Worm (Caenorhabditis elegans) whole organism, late embryonic: ENCODE results near the gene srx-44.

ENCODE experiments used
- C08G9.2 ChIP-seq: sonication (generic microtip); optimal IDR thresholded peaks from 2 replicates; lab custom pipeline; 2016; ENCODE audit warnings: mild to moderate bottlenecking, missing genetic modification characterization, moderate library complexity, missing compliant biosample characterization
- C38D4.7 ChIP-seq: fragments of 200-800 bp; sonication (Bioruptor generic); optimal IDR thresholded peaks from 2 replicates; lab custom pipeline; 2018; ENCODE audit warnings: mild to moderate bottlenecking, missing genetic modification characterization, moderate library complexity, missing compliant biosample characterization
- K02D7.2 ChIP-seq: sonication (generic microtip); optimal IDR thresholded peaks from 2 replicates; lab custom pipeline; 2017; ENCODE audit warnings: mild to moderate bottlenecking, missing genetic modification characterization, missing compliant biosample characterization
- K09A11.1 ChIP-seq: sonication (generic microtip); optimal IDR thresholded peaks from 2 replicates; lab custom pipeline; 2017; ENCODE audit warnings: antibody characterized with exemption, mild to moderate bottlenecking, missing genetic modification characterization, missing compliant biosample characterization; ENCODE audit not compliant: insufficient read depth
- T23F11.4 ChIP-seq: fragments of 200-800 bp; sonication (Bioruptor generic); optimal IDR thresholded peaks from 2 replicates; lab custom pipeline; 2018; ENCODE audit warnings: mild to moderate bottlenecking, missing genetic modification characterization, missing compliant biosample characterization
- ahr-1 ChIP-seq: sonication (generic microtip); optimal IDR thresholded peaks from 2 replicates; lab custom pipeline; 2016; ENCODE audit warnings: missing genetic modification characterization, missing compliant biosample characterization
- ceh-22 ChIP-seq: sonication (generic microtip); optimal IDR thresholded peaks from 2 replicates; lab custom pipeline; 2017; ENCODE audit warnings: missing biosample characterization, missing genetic modification characterization
- ceh-24 ChIP-seq: sonication (generic microtip); optimal IDR thresholded peaks from 2 replicates; lab custom pipeline; 2016; ENCODE audit warnings: mild to moderate bottlenecking, missing genetic modification characterization, missing compliant biosample characterization
- ceh-31 ChIP-seq: sonication (generic microtip); optimal IDR thresholded peaks from 2 replicates; lab custom pipeline; 2016; ENCODE audit warnings: missing genetic modification characterization, missing compliant biosample characterization
- ceh-45 ChIP-seq: fragments of 200-800 bp; sonication (Bioruptor generic); IDR thresholded peaks from 2 replicates; pipeline ENCODE4 v1.3.6; 2022; ENCODE audit warnings: missing genetic modification reagents, missing genetic modification characterization, missing compliant biosample characterization
- ceh-9 ChIP-seq: sonication (generic microtip); optimal IDR thresholded peaks from 2 replicates; lab custom pipeline; 2016; ENCODE audit warnings: mild to moderate bottlenecking, missing genetic modification characterization, inconsistent platforms, missing compliant biosample characterization
- ets-4 ChIP-seq: sonication (generic microtip); optimal IDR thresholded peaks from 2 replicates; lab custom pipeline; 2016; ENCODE audit warnings: missing genetic modification characterization, missing compliant biosample characterization
- eyg-1 ChIP-seq: sonication (generic microtip); optimal IDR thresholded peaks from 2 replicates; lab custom pipeline; 2016; ENCODE audit warnings: missing genotype, missing genetic modification characterization, missing compliant biosample characterization
- fax-1 ChIP-seq: sonication (generic microtip); optimal IDR thresholded peaks from 2 replicates; lab custom pipeline; 2016; ENCODE audit warnings: missing genotype, missing genetic modification characterization, missing compliant biosample characterization
- hlh-13 ChIP-seq: fragments of 200-800 bp; sonication (Bioruptor generic); optimal IDR thresholded peaks from 2 replicates; lab custom pipeline; 2018; ENCODE audit warnings: mild to moderate bottlenecking, missing genetic modification characterization, missing compliant biosample characterization
- hlh-15 ChIP-seq: sonication (generic microtip); optimal IDR thresholded peaks from 2 replicates; lab custom pipeline; 2016; ENCODE audit warnings: missing genetic modification characterization, missing compliant biosample characterization
- lim-6 ChIP-seq: sonication (generic microtip); optimal IDR thresholded peaks from 2 replicates; lab custom pipeline; 2016; ENCODE audit warnings: missing genetic modification characterization, missing compliant biosample characterization
- lin-11 ChIP-seq: fragments of 200-800 bp; sonication (Bioruptor generic); optimal IDR thresholded peaks from 2 replicates; lab custom pipeline; 2018; ENCODE audit warnings: mild to moderate bottlenecking, missing genetic modification characterization, missing compliant biosample characterization
- nfya-1 ChIP-seq: sonication (generic microtip); optimal IDR thresholded peaks from 2 replicates; lab custom pipeline; 2017; ENCODE audit warnings: missing genetic modification characterization, mild to moderate bottlenecking, missing compliant biosample characterization, antibody characterized with exemption, moderate library complexity
- nhr-11 ChIP-seq: fragments of 150-350 bp; optimal IDR thresholded peaks from 2 replicates; lab custom pipeline; 2014; ENCODE audit warnings: missing biosample characterization, missing genetic modification characterization
- pag-3 ChIP-seq: sonication (generic microtip); optimal IDR thresholded peaks from 2 replicates; lab custom pipeline; 2016; ENCODE audit warnings: missing compliant biosample characterization, missing genetic modification characterization, borderline replicate concordance
- pax-1 ChIP-seq: fragments of 150-350 bp; optimal IDR thresholded peaks from 2 replicates; lab custom pipeline; 2014; ENCODE audit warnings: missing biosample characterization, missing genetic modification characterization
- pha-2 ChIP-seq: sonication (generic microtip); optimal IDR thresholded peaks from 2 replicates; lab custom pipeline; 2017; ENCODE audit warnings: mild to moderate bottlenecking, missing genetic modification characterization, missing compliant biosample characterization
- pqm-1 ChIP-seq: sonication (generic microtip); optimal IDR thresholded peaks from 2 replicates; lab custom pipeline; 2016; ENCODE audit warnings: missing genetic modification characterization, missing compliant biosample characterization
- ref-2 ChIP-seq: sonication (generic microtip); optimal IDR thresholded peaks from 2 replicates; lab custom pipeline; 2016; ENCODE audit warnings: missing genetic modification characterization, missing compliant biosample characterization
- rnt-1 ChIP-seq: sonication (generic microtip); optimal IDR thresholded peaks from 2 replicates; lab custom pipeline; 2016; ENCODE audit warnings: missing genetic modification characterization, missing compliant biosample characterization
- sdc-2 ChIP-seq: sonication (generic microtip); optimal IDR thresholded peaks from 2 replicates; lab custom pipeline; 2016; ENCODE audit warnings: missing genotype, missing genetic modification characterization, missing compliant biosample characterization
- tbx-7 ChIP-seq: sonication (generic microtip); optimal IDR thresholded peaks from 2 replicates; lab custom pipeline; 2016; ENCODE audit warnings: missing genotype, missing genetic modification characterization, missing compliant biosample characterization
- ttx-3 ChIP-seq: sonication (generic microtip); optimal IDR thresholded peaks from 2 replicates; lab custom pipeline; 2016; ENCODE audit warnings: missing genetic modification reagents, missing genetic modification characterization, missing compliant biosample characterization
- zip-5 ChIP-seq: sonication (generic microtip); optimal IDR thresholded peaks from 2 replicates; lab custom pipeline; 2016; ENCODE audit warnings: missing genetic modification characterization, missing compliant biosample characterization

The srx-44 gene

DNA sequence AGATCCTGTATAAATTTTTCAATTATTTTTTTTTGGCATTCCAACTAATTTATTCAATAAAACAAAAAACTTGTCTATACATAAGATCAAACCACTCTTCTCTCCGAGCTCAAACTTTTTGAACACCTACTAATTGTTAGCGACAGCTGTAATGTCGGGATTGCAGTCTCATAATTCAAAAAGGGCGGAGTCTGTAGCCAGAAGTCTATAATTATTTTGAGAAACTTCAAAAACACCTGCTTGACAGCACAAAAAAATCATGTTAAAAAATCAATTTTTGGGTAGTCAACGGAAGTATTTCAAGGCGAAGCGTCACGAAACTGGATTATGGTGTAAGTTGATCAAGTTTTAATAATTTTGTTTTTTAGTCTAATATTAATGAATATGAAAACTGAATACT lies at the start of gene srx-44:
TSS of gene srx-44 (plus strand) at position 301 of the 400 bp plus-strand sequence.
- TF ChIP-seq zip-5 (tag; lab: Kevin White, UChicago) (no peak), lin-11 (tag; lab: Kevin White, UChicago) (no peak), nhr-11 (no peak)

DNA sequence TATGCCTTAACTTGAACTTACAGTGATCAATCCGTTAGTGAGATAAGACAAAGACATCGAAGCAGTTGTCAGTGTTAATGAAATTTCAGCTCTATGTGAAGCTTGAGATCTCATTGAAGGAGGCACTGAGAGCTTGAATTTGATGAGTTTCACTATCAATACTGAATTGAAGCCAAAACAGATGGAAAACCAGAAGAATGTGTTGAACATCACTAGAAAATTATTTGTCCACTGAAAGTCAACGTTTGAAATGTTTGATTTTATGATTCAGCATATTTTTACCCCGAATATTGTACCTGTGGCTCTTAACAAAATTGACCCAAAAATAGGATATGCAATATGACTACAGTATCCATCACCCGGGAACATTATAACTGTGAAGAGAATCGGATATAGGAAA lies 49.3 kb upstream of the srx-44 start:
- TF ChIP-seq K09A11.1 (no peak), pag-3 (tag; lab: Kevin White, UChicago) (no peak), pqm-1 (tag; lab: Kevin White, UChicago) (no peak), sdc-2 (tag; lab: Kevin White, UChicago) (no peak), hlh-13 (GFP tag; lab: Kevin White, UChicago) (no peak), hlh-15 (no peak)

DNA sequence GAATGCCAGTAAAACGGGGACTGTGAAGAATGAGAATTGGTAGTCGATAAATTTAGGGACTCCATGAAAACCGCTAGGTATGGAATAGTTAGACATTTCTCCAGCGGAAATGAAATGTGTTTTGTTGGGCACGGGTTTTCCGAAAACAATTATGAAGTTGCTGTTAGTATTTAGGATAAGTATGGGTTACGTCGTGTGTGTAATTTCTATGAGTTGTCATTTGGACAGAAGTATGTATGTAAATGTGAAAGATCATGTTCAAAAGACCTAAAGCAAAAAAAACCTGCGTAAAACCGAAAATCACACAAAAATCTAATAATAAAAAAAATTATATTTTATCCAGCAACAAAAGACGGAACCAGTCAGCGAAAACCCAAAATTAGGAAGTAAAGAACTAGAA lies 47.7 kb upstream of the srx-44 start, which contains the start of gene sru-23:
TSS of gene sru-23 (minus strand) at position 101 of the 400 bp plus-strand sequence.
- TF ChIP-seq zip-5 (tag; lab: Kevin White, UChicago) (no peak), K02D7.2 (tag; lab: Kevin White, UChicago) (no peak), rnt-1 (tag; lab: Kevin White, UChicago) (no peak), T23F11.4 (GFP tag; lab: Kevin White, UChicago) (no peak), eyg-1 (tag; lab: Kevin White, UChicago) (no peak), C38D4.7 (GFP tag; lab: Kevin White, UChicago) (no peak), ref-2 (tag; lab: Kevin White, UChicago) (no peak), nfya-1 (no peak), ets-4 (no peak), C08G9.2 (tag; lab: Kevin White, UChicago) (no peak), ceh-24 (tag; lab: Kevin White, UChicago) (no peak), pax-1 (tag; lab: Kevin White, UChicago) (no peak), ceh-9 (tag; lab: Kevin White, UChicago) (no peak), ceh-31 (tag; lab: Kevin White, UChicago) (no peak), lin-11 (tag; lab: Kevin White, UChicago) (no peak)

DNA sequence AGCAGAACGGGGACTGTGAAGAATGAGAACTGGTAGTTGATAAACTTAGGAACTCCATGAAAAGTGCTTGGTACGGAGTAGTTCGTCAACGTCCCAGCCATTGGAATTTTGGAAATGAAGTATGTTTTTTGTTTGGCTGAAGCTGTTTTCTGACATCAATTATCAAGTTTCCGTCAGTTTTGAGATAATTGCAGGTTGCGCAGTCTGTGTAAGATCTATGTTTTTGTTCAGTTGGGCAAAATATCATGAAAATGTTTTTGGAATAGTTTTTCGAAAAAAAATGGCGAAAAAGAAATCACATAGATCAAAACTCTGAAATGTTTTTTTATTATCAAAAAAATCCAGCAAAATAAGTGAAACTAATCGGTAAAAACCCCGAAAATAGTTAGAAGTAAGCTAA lies 45.3 kb upstream of the srx-44 start, which contains the start of gene sru-22:
TSS of gene sru-22 (minus strand) at position 101 of the 400 bp plus-strand sequence.
- TF ChIP-seq ahr-1, result no peak
- TF ChIP-seq hlh-13 (GFP tag; lab: Kevin White, UChicago), result no peak
- TF ChIP-seq fax-1 (tag; lab: Kevin White, UChicago), result no peak
- no peak for TF ChIP-seq pha-2 (tag; lab: Kevin White, UChicago)

DNA sequence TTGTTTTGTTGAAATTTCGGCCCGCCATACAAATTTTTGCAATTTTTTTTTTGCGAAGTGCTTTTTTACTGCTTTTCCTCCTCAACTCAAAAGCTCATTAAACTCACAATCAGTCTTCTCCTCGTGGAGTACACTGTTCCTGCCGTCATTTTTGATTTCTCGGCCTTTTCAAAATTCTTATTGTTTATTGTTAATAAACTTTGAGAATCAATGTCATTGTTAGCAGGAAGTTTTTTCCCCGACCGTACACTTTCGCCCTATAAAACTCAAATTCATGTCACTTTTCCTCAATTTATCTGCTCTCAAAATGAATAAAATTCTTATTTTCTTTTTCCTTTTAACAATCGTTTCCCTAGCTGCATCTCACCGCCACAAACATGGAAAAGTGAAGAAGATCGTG lies 44.3 kb upstream of the srx-44 start, which contains the start of gene clec-232:
TSS of gene clec-232 (plus strand) at position 301 of the 400 bp plus-strand sequence.
- no peak for TF ChIP-seq ceh-22 (tag; lab: Kevin White, UChicago)
- no peak for TF ChIP-seq eyg-1 (tag; lab: Kevin White, UChicago)
- TF ChIP-seq zip-5 (tag; lab: Kevin White, UChicago), result no peak
- no peak for TF ChIP-seq ets-4
- TF ChIP-seq tbx-7 (tag; lab: Kevin White, UChicago), result no peak
- TF ChIP-seq lim-6 (tag; lab: Kevin White, UChicago), result no peak
- no peak for TF ChIP-seq ceh-45 (GFP tag; lab: Robert Waterston, UW)
- TF ChIP-seq, all 69 proteins: peak for 0

DNA sequence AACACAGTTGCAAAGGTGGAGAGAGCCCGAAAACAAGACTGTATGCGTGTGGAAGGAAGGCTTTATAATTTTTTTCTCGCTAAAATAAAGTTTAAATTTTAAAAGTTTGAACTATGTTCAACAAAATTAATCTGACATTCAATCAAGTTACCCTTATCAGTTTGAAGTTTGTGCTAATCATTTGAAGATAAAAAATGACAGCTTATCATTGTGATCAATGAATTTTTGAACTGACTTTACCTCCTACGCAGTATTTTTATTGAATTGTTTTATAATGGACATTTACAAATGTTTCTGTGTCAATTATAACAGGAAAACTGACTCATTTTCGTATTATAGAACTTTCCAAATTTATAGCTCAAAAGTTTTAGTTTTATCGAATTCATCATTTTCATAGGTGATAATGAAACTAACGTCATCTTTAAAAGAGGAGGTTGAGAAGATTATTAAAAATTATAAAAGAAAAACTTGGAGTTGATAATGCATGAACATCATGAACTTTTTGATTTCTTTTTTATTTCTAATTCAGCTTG lies 41.8 kb upstream of the srx-44 start, which contains the start of gene oac-20:
TSS of gene oac-20 (plus strand) at position 483 of the 533 bp plus-strand sequence.
- no peak for TF ChIP-seq ttx-3
